Worm (Caenorhabditis elegans) whole organism, L3 larva: Measurements from ENCODE around the gene cyh-1.
"Not testable (repeated sequence)": the region's sequence is repeated elsewhere in the genome, so short reads cannot be mapped to it uniquely, and the experiment has no call there.

ENCODE experiments used
- R02D3.7 ChIP-seq: fragments of 150-350 bp; optimal IDR thresholded peaks from 2 replicates; lab custom pipeline; 2014; ENCODE audit warnings: missing biosample characterization, missing genetic modification characterization
- aly-2 ChIP-seq: fragments of 150-350 bp; optimal IDR thresholded peaks from 2 replicates; lab custom pipeline; 2014; ENCODE audit warnings: missing biosample characterization, missing genetic modification characterization
- ama-1 ChIP-seq: fragments of 150-350 bp; optimal IDR thresholded peaks from 2 replicates; lab custom pipeline; 2018
- ceh-16 ChIP-seq: sonication (generic microtip); optimal IDR thresholded peaks from 2 replicates; lab custom pipeline; 2017; ENCODE audit warnings: missing biosample characterization, missing genetic modification characterization
- ceh-28 ChIP-seq: fragments of 150-350 bp; optimal IDR thresholded peaks from 2 replicates; lab custom pipeline; 2014; ENCODE audit warnings: missing biosample characterization, missing genetic modification reagents, missing genetic modification characterization
- ceh-82 ChIP-seq: fragments of 150-350 bp; optimal IDR thresholded peaks from 2 replicates; lab custom pipeline; 2014; ENCODE audit warnings: missing biosample characterization, missing genetic modification characterization
- ceh-9 ChIP-seq: sonication (generic microtip); optimal IDR thresholded peaks from 2 replicates; lab custom pipeline; 2018; ENCODE audit warnings: missing biosample characterization, missing genetic modification characterization
- daf-12 ChIP-seq: fragments of 150-350 bp; optimal IDR thresholded peaks from 2 replicates; lab custom pipeline; 2014; ENCODE audit warnings: missing biosample characterization, missing genetic modification reagents, missing genetic modification characterization
- egl-27 ChIP-seq: sonication (generic microtip); optimal IDR thresholded peaks from 4 replicates; lab custom pipeline; 2017; ENCODE audit warnings: missing biosample characterization, missing genetic modification reagents, missing genetic modification characterization
- egl-5 ChIP-seq: fragments of 150-350 bp; optimal IDR thresholded peaks from 2 replicates; lab custom pipeline; 2017; ENCODE audit warnings: missing biosample characterization, missing genetic modification reagents, missing genetic modification characterization, inconsistent platforms
- elt-1 ChIP-seq: fragments of 150-350 bp; optimal IDR thresholded peaks from 2 replicates; lab custom pipeline; 2014; ENCODE audit warnings: missing biosample characterization, missing genetic modification characterization
- elt-3 ChIP-seq, 3 experiments: fragments of 150-350 bp in 1 of 3; sonication (generic microtip) in 2 of 3; optimal IDR thresholded peaks; 2 replicates in 2 of 3; 4 replicates in 1 of 3; lab custom pipeline; 2014 to 2017; ENCODE audit warnings: missing biosample characterization in 3 of 3, missing genetic modification characterization in 3 of 3
- eor-1 ChIP-seq, 2 experiments: fragments of 150-350 bp; optimal IDR thresholded peaks; 2 replicates each; lab custom pipeline; 2014 to 2018; ENCODE audit warnings: missing biosample characterization in 2 of 2, missing genetic modification characterization in 2 of 2
- hmg-11 ChIP-seq: sonication (generic microtip); optimal IDR thresholded peaks from 2 replicates; lab custom pipeline; 2016; ENCODE audit warnings: missing genetic modification characterization, missing compliant biosample characterization
- jun-1 ChIP-seq: fragments of 150-350 bp; optimal IDR thresholded peaks from 2 replicates; lab custom pipeline; 2014; ENCODE audit warnings: missing biosample characterization, missing genetic modification reagents, missing genetic modification characterization
- lsy-12 ChIP-seq: sonication (generic microtip); optimal IDR thresholded peaks from 2 replicates; lab custom pipeline; 2016; ENCODE audit warnings: mild to moderate bottlenecking, missing genetic modification characterization, missing compliant biosample characterization
- mdl-1 ChIP-seq: fragments of 150-350 bp; optimal IDR thresholded peaks from 2 replicates; lab custom pipeline; 2014; ENCODE audit warnings: missing biosample characterization, missing genetic modification characterization
- mml-1 ChIP-seq: fragments of 150-350 bp; sonication (generic microtip); optimal IDR thresholded peaks from 3 replicates; lab custom pipeline; 2014; ENCODE audit warnings: missing biosample characterization, missing genetic modification characterization
- nfya-1 ChIP-seq: sonication (generic microtip); optimal IDR thresholded peaks from 2 replicates; lab custom pipeline; 2017; ENCODE audit warnings: missing genetic modification characterization, mild to moderate bottlenecking, missing compliant biosample characterization, antibody characterized with exemption, moderate library complexity; ENCODE audit not compliant: insufficient read depth
- nhr-237 ChIP-seq: fragments of 150-350 bp; optimal IDR thresholded peaks from 2 replicates; lab custom pipeline; 2014; ENCODE audit warnings: missing biosample characterization, missing genetic modification characterization
- nhr-25 ChIP-seq: sonication (generic microtip); optimal IDR thresholded peaks from 2 replicates; lab custom pipeline; 2017; ENCODE audit warnings: missing biosample characterization, missing genetic modification characterization
- nhr-43 ChIP-seq: sonication (generic microtip); optimal IDR thresholded peaks from 2 replicates; lab custom pipeline; 2016; ENCODE audit warnings: mild to moderate bottlenecking, missing genetic modification characterization, missing compliant biosample characterization; ENCODE audit not compliant: poor library complexity, severe bottlenecking
- pha-4 ChIP-seq: fragments of 150-350 bp; optimal IDR thresholded peaks from 2 replicates; lab custom pipeline; 2014; ENCODE audit warnings: missing biosample characterization, missing genetic modification reagents, missing genetic modification characterization
- sea-2 ChIP-seq: fragments of 150-350 bp; sonication (generic microtip); optimal IDR thresholded peaks from 4 replicates; lab custom pipeline; 2014; ENCODE audit warnings: missing biosample characterization, missing genetic modification reagents, missing genetic modification characterization
- skn-1 ChIP-seq: fragments of 150-350 bp; optimal IDR thresholded peaks from 2 replicates; lab custom pipeline; 2014; ENCODE audit warnings: missing biosample characterization, missing genetic modification characterization
- snpc-4 ChIP-seq: fragments of 150-350 bp; optimal IDR thresholded peaks from 2 replicates; lab custom pipeline; 2014; ENCODE audit warnings: missing biosample characterization, missing genetic modification characterization
- tbx-2 ChIP-seq: sonication (generic microtip); optimal IDR thresholded peaks from 2 replicates; lab custom pipeline; 2016; ENCODE audit warnings: mild to moderate bottlenecking, missing genetic modification characterization, missing compliant biosample characterization
- unc-39 ChIP-seq: sonication (generic microtip); optimal IDR thresholded peaks from 4 replicates; lab custom pipeline; 2017; ENCODE audit warnings: missing biosample characterization, missing genetic modification characterization
- zag-1 ChIP-seq: fragments of 150-350 bp; optimal IDR thresholded peaks from 2 replicates; lab custom pipeline; 2014; ENCODE audit warnings: missing biosample characterization, missing genetic modification characterization
- ztf-11 ChIP-seq: fragments of 150-350 bp; optimal IDR thresholded peaks from 2 replicates; lab custom pipeline; 2014; ENCODE audit warnings: missing biosample characterization, missing genetic modification characterization
- ztf-4 ChIP-seq: fragments of 150-350 bp; optimal IDR thresholded peaks from 2 replicates; lab custom pipeline; 2014; ENCODE audit warnings: missing biosample characterization, missing genetic modification characterization

The cyh-1 gene

ce11 chrII:3482231-3482630, 22.6 kb upstream of the cyh-1 start, which contains the start of gene smu-2 (continued):
- peak; percentile 69 for TF ChIP-seq egl-5 (tag; lab: Kevin White, UChicago)
- peak; percentile 20 for TF ChIP-seq nhr-25 (tag; lab: Kevin White, UChicago)
- no peak for TF ChIP-seq skn-1
- TF ChIP-seq nhr-43 (tag; lab: Kevin White, UChicago), result no peak
- no peak for TF ChIP-seq mdl-1 (tag; lab: Kevin White, UChicago)
- no peak for TF ChIP-seq elt-3 (tag; optimal IDR thresholded peaks at IDR 0.05; lab: Kevin White, UChicago)
- no peak for TF ChIP-seq aly-2 (tag; lab: Kevin White, UChicago)
- TF ChIP-seq nhr-237 (tag; lab: Kevin White, UChicago), result no peak
- peak; percentile 1 for TF ChIP-seq R02D3.7
- TF ChIP-seq ztf-4 (tag; lab: Kevin White, UChicago), result no peak
- TF ChIP-seq mml-1, result no peak
- TF ChIP-seq jun-1 (tag; lab: Kevin White, UChicago), result no peak
- no peak for TF ChIP-seq eor-1 (tag; optimal IDR thresholded peaks at IDR 0.05; lab: Kevin White, UChicago)

- TF ChIP-seq aly-2, daf-12, ztf-11 (tag; lab: Kevin White, UChicago): not testable (repeated sequence)
Observed at ce11 chrII:3490797-3491196, 14.0 kb upstream of the cyh-1 start, which contains the start of gene fbxb-112. TSS of gene fbxb-112 (plus strand) at chrII:3491097.

ce11 chrII:3499386-3499785, 5.4 kb upstream of the cyh-1 start, which contains the start of gene Y49F6B.9:
TSS of gene Y49F6B.9 (minus strand) at chrII:3499387.
- TF ChIP-seq ztf-11 (tag; lab: Kevin White, UChicago) (no peak), eor-1 (tag; optimal IDR thresholded peaks at IDR 0.05; lab: Kevin White, UChicago) (no peak), snpc-4 (tag; lab: Kevin White, UChicago) (no peak), daf-12 (tag; lab: Kevin White, UChicago) (no peak), ceh-9 (tag; lab: Kevin White, UChicago) (no peak), zag-1 (tag; lab: Kevin White, UChicago) (no peak), lsy-12 (no peak), nhr-43 (tag; lab: Kevin White, UChicago) (no peak), ceh-16 (tag; lab: Kevin White, UChicago) (no peak), tbx-2 (tag; lab: Kevin White, UChicago) (no peak), ceh-82 (tag; lab: Kevin White, UChicago) (no peak), nhr-25 (tag; lab: Kevin White, UChicago) (no peak), pha-4 (tag; lab: Kevin White, UChicago) (no peak), egl-27 (tag; lab: Kevin White, UChicago) (no peak), nfya-1 (tag; lab: Kevin White, UChicago) (no peak), unc-39 (tag; lab: Kevin White, UChicago) (no peak), R02D3.7 (no peak), mdl-1 (tag; lab: Kevin White, UChicago) (no peak), nhr-237 (tag; lab: Kevin White, UChicago) (no peak)

- TF ChIP-seq nhr-237 (tag; lab: Kevin White, UChicago) (no peak), elt-1 (tag; lab: Kevin White, UChicago) (no peak), elt-3 (tag; optimal IDR thresholded peaks at IDR 0.05; lab: Kevin White, UChicago) (no peak), ama-1 (lab: Kevin White, UChicago) (no peak)
Observed at ce11 chrII:3500373-3500772, 4.4 kb upstream of the cyh-1 start.

DNA sequence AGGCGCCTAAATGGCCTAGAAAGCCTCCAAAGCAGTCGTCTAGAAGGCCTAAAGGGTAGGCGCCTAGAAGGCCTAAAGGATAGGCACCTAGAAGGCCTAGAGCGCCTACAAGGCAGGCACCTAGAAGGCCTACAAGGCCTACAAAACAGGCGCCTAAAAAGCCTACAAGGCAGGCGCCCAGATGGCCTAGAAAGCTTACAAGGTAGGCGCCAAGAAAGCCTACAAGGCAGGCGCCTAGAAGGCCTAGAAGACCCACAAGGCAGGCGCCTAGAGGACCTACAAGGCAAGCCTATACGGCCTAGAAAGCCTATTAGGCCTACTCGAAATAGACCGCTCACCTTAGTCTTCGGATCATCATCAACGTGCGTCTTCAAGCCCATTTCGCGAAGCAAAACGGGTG, 2.8 kb upstream of the cyh-1 start:
- TF ChIP-seq mml-1, result no peak
- no peak for TF ChIP-seq daf-12 (tag; lab: Kevin White, UChicago)
- TF ChIP-seq sea-2, result no peak
- no peak for TF ChIP-seq ceh-28 (tag; lab: Kevin White, UChicago)
- no peak for TF ChIP-seq ama-1 (lab: Kevin White, UChicago)
- no peak for TF ChIP-seq ceh-9 (tag; lab: Kevin White, UChicago)
- TF ChIP-seq ceh-16 (tag; lab: Kevin White, UChicago), result no peak
- no peak for TF ChIP-seq nhr-43 (tag; lab: Kevin White, UChicago)
- TF ChIP-seq skn-1, result no peak
- TF ChIP-seq nhr-237 (tag; lab: Kevin White, UChicago), result no peak
- no peak for TF ChIP-seq hmg-11 (tag; lab: Kevin White, UChicago)
- TF ChIP-seq aly-2 (tag; lab: Kevin White, UChicago), result no peak
